Fruit fly (Drosophila melanogaster): ENCODE results near the gene CG2126.
A peak's percentile ranks its signal among the peaks of the same experiment; 100 is the strongest.

The CG2126 gene

DNA sequence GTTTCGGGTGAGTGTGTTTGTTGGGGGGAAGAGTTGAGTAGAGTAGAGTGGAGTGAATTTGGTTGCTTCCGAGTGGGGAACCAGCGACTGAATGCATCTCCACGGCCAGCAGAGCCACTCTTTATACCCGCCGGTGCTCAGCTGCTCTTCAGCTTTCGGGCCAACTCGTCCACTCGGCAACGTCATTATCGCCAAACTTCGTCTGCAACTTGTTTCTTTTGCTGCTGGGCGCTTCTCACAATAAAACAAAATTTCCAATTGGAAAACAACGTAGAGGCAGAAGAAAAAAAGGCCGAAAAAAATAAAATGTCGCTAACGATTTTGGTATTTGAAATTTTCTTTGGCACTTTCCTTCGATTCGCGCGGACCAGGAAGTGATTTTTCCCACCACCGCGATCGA, 11.8 kb downstream of the CG2126 start, which contains the start of gene CG2150:
Gene CG2150 (minus strand): TSS at position 101 of the 400 bp plus-strand sequence.
- TF ChIP-seq Deaf1 (tag; optimal IDR thresholded peaks at IDR 0.05) (peak; percentile 55), z (GFP tag; IDR thresholded peaks at IDR 0.05) (peak; percentile 45; the same call in 1 of the 3 replicates), scrt (GFP tag; optimal IDR thresholded peaks at IDR 0.05) (no peak), eyg (GFP tag; optimal IDR thresholded peaks at IDR 0.05) (no peak)

DNA sequence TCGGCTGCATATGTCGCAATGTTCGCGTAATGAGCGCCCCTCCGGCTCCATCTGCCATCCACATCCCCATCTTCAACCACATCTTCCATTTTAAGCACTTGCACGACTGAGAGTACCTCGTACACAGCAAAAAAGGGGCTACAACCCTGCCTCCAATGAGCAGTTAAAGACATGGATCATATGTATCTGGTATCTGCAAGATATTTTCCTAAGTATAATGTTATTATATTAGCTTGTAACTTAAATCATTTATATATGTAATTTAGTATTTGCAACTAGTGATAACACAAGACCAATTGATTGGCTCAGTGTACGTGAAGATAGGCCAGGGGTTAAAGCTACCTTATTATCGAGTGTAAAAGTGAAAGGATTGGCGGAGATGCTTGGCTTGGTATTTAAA, 13.8 kb downstream of the CG2126 start:
- TF ChIP-seq phol (tag; optimal IDR thresholded peaks at IDR 0.05), result peak; percentile 5
- TF ChIP-seq CG10979 (tag; optimal IDR thresholded peaks at IDR 0.05), result peak; percentile 12
- no peak for TF ChIP-seq pnt (GFP tag; optimal IDR thresholded peaks at IDR 0.05)
- TF ChIP-seq jumu (GFP tag; optimal IDR thresholded peaks at IDR 0.05), result no peak
- no peak for TF ChIP-seq bigmax (GFP tag; optimal IDR thresholded peaks at IDR 0.05)
- TF ChIP-seq D19A (tag; optimal IDR thresholded peaks at IDR 0.05), result no peak
- no peak for TF ChIP-seq CG4730 (GFP tag; IDR thresholded peaks at IDR 0.05)
- no peak for TF ChIP-seq CG11723 (GFP tag; optimal IDR thresholded peaks at IDR 0.05)
- TF ChIP-seq gce (GFP tag; IDR thresholded peaks at IDR 0.05), result no peak
- TF ChIP-seq Drgx (GFP tag; IDR thresholded peaks at IDR 0.05), result peak; percentile 73
- TF ChIP-seq org-1 (GFP tag; optimal IDR thresholded peaks at IDR 0.05), result no peak
- TF ChIP-seq pzg (GFP tag; optimal IDR thresholded peaks at IDR 0.05), result no peak
- peak; percentile 45 for TF ChIP-seq Blimp-1 (GFP tag; optimal IDR thresholded peaks at IDR 0.05)
- 0 out of 3 replicates have a peak, but pooled peaks have one; percentile 30 for TF ChIP-seq dysf (GFP tag; IDR thresholded peaks at IDR 0.05)
- peak; percentile 29 for TF ChIP-seq dmrt99B (tag; optimal IDR thresholded peaks at IDR 0.05)
- no peak for TF ChIP-seq CG6854 (GFP tag; optimal IDR thresholded peaks at IDR 0.05)
- TF ChIP-seq nom (GFP tag; optimal IDR thresholded peaks at IDR 0.05), result peak; percentile 40
- no peak for TF ChIP-seq sna (GFP tag; IDR thresholded peaks at IDR 0.05; ENCODE audit: partially characterized antibody)
- TF ChIP-seq Sox102F (GFP tag; optimal IDR thresholded peaks at IDR 0.05), result peak; percentile 7
- no peak for TF ChIP-seq CG10543 (GFP tag; optimal IDR thresholded peaks at IDR 0.05)
- peak; percentile 25 for TF ChIP-seq CG11504 (tag; optimal IDR thresholded peaks at IDR 0.05)
- no peak for TF ChIP-seq fu2 (GFP tag; optimal IDR thresholded peaks at IDR 0.05)
- TF ChIP-seq CG11247 (GFP tag; IDR thresholded peaks at IDR 0.05), result no peak
- no peak for TF ChIP-seq cg (GFP tag; optimal IDR thresholded peaks at IDR 0.05)
- peak; percentile 30 for TF ChIP-seq CG1603 (tag; optimal IDR thresholded peaks at IDR 0.05)
- no peak for TF ChIP-seq peb (GFP tag; IDR thresholded peaks at IDR 0.05)
- no peak for TF ChIP-seq Neu2 (GFP tag; optimal IDR thresholded peaks at IDR 0.05; ENCODE audit: borderline replicate concordance)
- no peak for TF ChIP-seq mirr (GFP tag; optimal IDR thresholded peaks at IDR 0.05)
- TF ChIP-seq Ets65A (GFP tag), result peak; percentile 38
- TF ChIP-seq Dll (GFP tag; IDR thresholded peaks at IDR 0.05; ENCODE audit: partially characterized antibody), result no peak
- TF ChIP-seq aop (GFP tag; IDR thresholded peaks at IDR 0.05), result no peak
- TF ChIP-seq so (GFP tag; IDR thresholded peaks at IDR 0.05), result no peak
- TF ChIP-seq Nf-YC (tag; optimal IDR thresholded peaks at IDR 0.05), result no peak
- TF ChIP-seq Hr78 (GFP tag; optimal IDR thresholded peaks at IDR 0.05), result no peak
- TF ChIP-seq CG18262 (tag; optimal IDR thresholded peaks at IDR 0.05), result no peak
- no peak for TF ChIP-seq pho (GFP tag; optimal IDR thresholded peaks at IDR 0.05)
- no peak for TF ChIP-seq CG13296 (GFP tag; optimal IDR thresholded peaks at IDR 0.05)
- no peak for TF ChIP-seq tx (GFP tag; optimal IDR thresholded peaks at IDR 0.05)
- peak; percentile 3 for TF ChIP-seq CG17359 (tag; optimal IDR thresholded peaks at IDR 0.05)
- no peak for TF ChIP-seq HLH54F (GFP tag; optimal IDR thresholded peaks at IDR 0.05)
- no peak for TF ChIP-seq CG3726 (GFP tag; IDR thresholded peaks at IDR 0.05)
- TF ChIP-seq CG4854 (GFP tag; optimal IDR thresholded peaks at IDR 0.05), result no peak
- TF ChIP-seq sisA (GFP tag; IDR thresholded peaks at IDR 0.05), result no peak
- no peak for TF ChIP-seq Hr39 (optimal IDR thresholded peaks at IDR 0.05)
- no peak for TF ChIP-seq Sox100B (GFP tag; optimal IDR thresholded peaks at IDR 0.05)

All from whole organism, embryonic.